Worm (Caenorhabditis elegans): Measurements from ENCODE around the gene clc-29.
A peak's percentile ranks its signal among the peaks of the same experiment; 100 is the strongest.

Gene clc-29

DNA sequence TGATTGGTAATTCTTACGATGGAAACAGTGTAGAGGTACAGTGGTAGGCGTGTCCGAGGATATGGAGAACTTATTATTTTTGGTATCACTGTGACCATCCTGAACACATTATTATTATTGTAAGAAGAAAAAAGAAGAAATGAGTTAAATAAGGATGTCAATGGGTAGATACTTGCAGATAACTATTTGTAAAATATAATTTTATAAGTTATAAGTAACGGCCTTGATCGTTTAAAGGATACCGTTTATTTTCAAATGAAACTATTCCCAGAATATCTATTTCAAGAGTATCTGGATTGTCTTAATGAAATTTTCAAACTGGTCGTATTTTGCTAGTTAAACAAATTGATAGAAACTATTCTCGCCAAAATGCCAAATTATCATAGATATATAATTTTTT is 27.5 kb downstream of the clc-29 start, which contains the start of gene F10E9.10:
Gene F10E9.10 (minus strand): TSS at position 101 of the 400 bp plus-strand sequence.
- TF ChIP-seq K02D7.2 (tag; optimal IDR thresholded peaks at IDR 0.05), result no peak
- no peak for TF ChIP-seq elt-4 (tag; optimal IDR thresholded peaks at IDR 0.05)
- TF ChIP-seq ceh-19 (GFP tag; optimal IDR thresholded peaks at IDR 0.05), result no peak
- TF ChIP-seq unc-55 (GFP tag; optimal IDR thresholded peaks at IDR 0.05), result no peak
- TF ChIP-seq lin-11 (tag; optimal IDR thresholded peaks at IDR 0.05), result no peak

DNA sequence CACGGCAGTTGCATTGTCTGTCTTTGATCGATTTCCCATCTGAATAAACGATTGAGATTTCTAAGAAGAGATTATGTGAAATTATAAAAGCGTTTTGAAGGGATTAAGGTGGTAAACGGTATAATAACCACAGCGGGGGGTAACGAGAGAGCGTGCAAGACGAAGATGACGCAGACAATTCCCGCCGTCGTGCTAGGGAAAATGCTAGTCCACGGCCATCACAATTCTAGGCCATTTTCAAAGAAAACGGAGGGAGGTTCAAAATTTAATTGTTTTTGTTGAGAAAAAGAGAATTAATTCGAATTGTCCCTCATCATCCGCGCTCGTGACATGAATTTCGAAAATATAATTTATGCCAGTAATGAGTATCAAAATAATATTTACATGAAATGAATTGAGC is 28.6 kb downstream of the clc-29 start, which contains the start of gene F10E9.11:
Gene F10E9.11 (minus strand): TSS at position 161 of the 400 bp plus-strand sequence.
- TF ChIP-seq zip-5 (tag; optimal IDR thresholded peaks at IDR 0.05) (peak; percentile 86), unc-55 (GFP tag; optimal IDR thresholded peaks at IDR 0.05) (no peak), ceh-22 (tag; optimal IDR thresholded peaks at IDR 0.05) (no peak), ama-1 (optimal IDR thresholded peaks at IDR 0.05) (no peak), ceh-2 (tag; optimal IDR thresholded peaks at IDR 0.05) (peak; percentile 97), elt-2 (tag; optimal IDR thresholded peaks at IDR 0.05) (peak; percentile 47), gmeb-2 (tag; optimal IDR thresholded peaks at IDR 0.05) (peak; percentile 1), fax-1 (tag; optimal IDR thresholded peaks at IDR 0.05) (peak; percentile 62), pag-3 (tag; optimal IDR thresholded peaks at IDR 0.05; ENCODE audit: borderline replicate concordance) (no peak), unc-86 (tag; optimal IDR thresholded peaks at IDR 0.05) (peak; percentile 45), pat-9 (tag; optimal IDR thresholded peaks at IDR 0.05) (no peak), hlh-15 (tag; optimal IDR thresholded peaks at IDR 0.05) (no peak), ref-2 (tag; optimal IDR thresholded peaks at IDR 0.05) (peak; percentile 100), ceh-34 (tag; optimal IDR thresholded peaks at IDR 0.05) (peak; percentile 73), pqm-1 (tag; optimal IDR thresholded peaks at IDR 0.05) (peak; percentile 48), C08G9.2 (tag; optimal IDR thresholded peaks at IDR 0.05) (peak; percentile 96), ceh-31 (tag; optimal IDR thresholded peaks at IDR 0.05) (peak; percentile 99), fkh-6 (tag; optimal IDR thresholded peaks at IDR 0.05) (peak; percentile 56), mec-3 (tag; optimal IDR thresholded peaks at IDR 0.05; ENCODE audit: borderline replicate concordance) (peak; percentile 76), hlh-30 (tag; optimal IDR thresholded peaks at IDR 0.05; ENCODE audit: insufficient read depth) (peak; percentile 13), sdc-2 (tag; optimal IDR thresholded peaks at IDR 0.05) (peak; percentile 53), hlh-8 (tag; optimal IDR thresholded peaks at IDR 0.05) (peak; percentile 86), pros-1 (tag; optimal IDR thresholded peaks at IDR 0.05) (no peak), tbx-2 (tag; optimal IDR thresholded peaks at IDR 0.05) (peak; percentile 93), ceh-19 (GFP tag; optimal IDR thresholded peaks at IDR 0.05) (no peak), T23F11.4 (GFP tag; optimal IDR thresholded peaks at IDR 0.05) (no peak), hlh-6 (tag; optimal IDR thresholded peaks at IDR 0.05) (peak; percentile 34), ets-4 (tag; optimal IDR thresholded peaks at IDR 0.05) (peak; percentile 94), che-1 (tag; optimal IDR thresholded peaks at IDR 0.05) (no peak), Y22D7AL.16 (tag; optimal IDR thresholded peaks at IDR 0.05) (no peak), F13H6.1 (tag; optimal IDR thresholded peaks at IDR 0.05) (peak; percentile 79), ceh-14 (tag; optimal IDR thresholded peaks at IDR 0.05) (peak; percentile 81), ceh-18 (tag; optimal IDR thresholded peaks at IDR 0.05) (peak; percentile 50), unc-3 (GFP tag; conservative IDR thresholded peaks at IDR 0.05) (peak; percentile 41; the same call in 1 of the 2 replicates), unc-3 (tag; optimal IDR thresholded peaks at IDR 0.05) (peak; percentile 33), lin-11 (tag; optimal IDR thresholded peaks at IDR 0.05) (no peak), unc-42 (tag; optimal IDR thresholded peaks at IDR 0.05) (peak; percentile 69), ceh-30 (tag; optimal IDR thresholded peaks at IDR 0.05) (no peak), tbx-7 (tag; optimal IDR thresholded peaks at IDR 0.05) (peak; percentile 93), sox-4 (tag; optimal IDR thresholded peaks at IDR 0.05) (no peak), lim-6 (tag; optimal IDR thresholded peaks at IDR 0.05) (peak; percentile 79), sox-2 (GFP tag; IDR thresholded peaks at IDR 0.05) (no peak), pha-2 (tag; optimal IDR thresholded peaks at IDR 0.05) (peak; percentile 37), madf-2 (tag; optimal IDR thresholded peaks at IDR 0.05) (no peak), dmd-4 (tag; optimal IDR thresholded peaks at IDR 0.05; ENCODE audit: borderline replicate concordance) (peak; percentile 73), npax-4 (tag; optimal IDR thresholded peaks at IDR 0.05) (no peak), ceh-48 (tag; optimal IDR thresholded peaks at IDR 0.05) (no peak), ahr-1 (tag; optimal IDR thresholded peaks at IDR 0.05) (peak; percentile 53), K09A11.1 (tag; optimal IDR thresholded peaks at IDR 0.05; ENCODE audit: insufficient read depth) (no peak), eyg-1 (tag; optimal IDR thresholded peaks at IDR 0.05) (peak; percentile 16)
